Worm (Caenorhabditis elegans) whole organism, mixed stage, embryonic: ENCODE data around the gene M05D6.3.

Experiments
- M03D4.4 ChIP-seq: sonication (generic microtip); optimal IDR thresholded peaks from 2 replicates; lab custom pipeline; 2017; ENCODE audit warnings: mild to moderate bottlenecking, missing genetic modification characterization, missing compliant biosample characterization
- bed-3 ChIP-seq: fragments of 200-800 bp; sonication (Bioruptor generic); optimal IDR thresholded peaks from 3 replicates; lab custom pipeline; 2018; ENCODE audit warnings: mild to moderate bottlenecking, missing genetic modification characterization, moderate library complexity, missing compliant biosample characterization
- blmp-1 ChIP-seq: fragments of 150-350 bp; optimal IDR thresholded peaks from 2 replicates; lab custom pipeline; 2014; ENCODE audit warnings: missing biosample characterization, missing genetic modification characterization
- ceh-39 ChIP-seq: fragments of 150-350 bp; optimal IDR thresholded peaks from 2 replicates; lab custom pipeline; 2014; ENCODE audit warnings: missing biosample characterization, missing genetic modification characterization
- ceh-43 ChIP-seq: fragments of 200-800 bp; sonication (Bioruptor generic); optimal IDR thresholded peaks from 2 replicates; lab custom pipeline; 2018; ENCODE audit warnings: mild to moderate bottlenecking, missing genetic modification characterization, moderate library complexity, missing compliant biosample characterization
- ceh-83 ChIP-seq: fragments of 200-800 bp; sonication (Bioruptor generic); optimal IDR thresholded peaks from 2 replicates; lab custom pipeline; 2018; ENCODE audit warnings: mild to moderate bottlenecking, missing genetic modification characterization, missing compliant biosample characterization
- ces-1 ChIP-seq: fragments of 150-350 bp; optimal IDR thresholded peaks from 2 replicates; lab custom pipeline; 2014; ENCODE audit warnings: missing biosample characterization, missing genetic modification reagents, missing genetic modification characterization
- drap-1 ChIP-seq: fragments of 200-800 bp; sonication (Bioruptor generic); optimal IDR thresholded peaks from 3 replicates; lab custom pipeline; 2018; ENCODE audit warnings: mild to moderate bottlenecking, missing genetic modification characterization, missing compliant biosample characterization
- elt-1 ChIP-seq: sonication (generic microtip); optimal IDR thresholded peaks from 2 replicates; lab custom pipeline; 2017; ENCODE audit warnings: missing genetic modification characterization, mild to moderate bottlenecking, missing compliant biosample characterization, antibody characterized with exemption, moderate library complexity, borderline replicate concordance; ENCODE audit not compliant: insufficient read depth
- elt-3 ChIP-seq: fragments of 150-350 bp; optimal IDR thresholded peaks from 2 replicates; lab custom pipeline; 2014; ENCODE audit warnings: missing biosample characterization, missing genetic modification characterization
- ham-2 ChIP-seq: fragments of 200-800 bp; sonication (Bioruptor generic); optimal IDR thresholded peaks from 2 replicates; lab custom pipeline; 2018; ENCODE audit warnings: mild to moderate bottlenecking, missing genetic modification characterization, missing compliant biosample characterization
- hlh-1 ChIP-seq: fragments of 150-350 bp; optimal IDR thresholded peaks from 2 replicates; lab custom pipeline; 2014; ENCODE audit warnings: missing biosample characterization, missing genetic modification reagents, missing genetic modification characterization
- lin-13 ChIP-seq: fragments of 150-350 bp; optimal IDR thresholded peaks from 2 replicates; lab custom pipeline; 2014; ENCODE audit warnings: missing biosample characterization, missing genetic modification characterization
- lin-32 ChIP-seq: fragments of 200-800 bp; sonication (Bioruptor generic); optimal IDR thresholded peaks from 2 replicates; lab custom pipeline; 2018; ENCODE audit warnings: mild to moderate bottlenecking, missing genetic modification characterization, missing compliant biosample characterization
- lsy-2 ChIP-seq: fragments of 150-350 bp; optimal IDR thresholded peaks from 2 replicates; lab custom pipeline; 2014; ENCODE audit warnings: missing biosample characterization, missing genetic modification characterization
- mep-1 ChIP-seq: fragments of 150-350 bp; optimal IDR thresholded peaks from 2 replicates; lab custom pipeline; 2017; ENCODE audit warnings: missing biosample characterization, missing genetic modification reagents, missing genetic modification characterization, inconsistent platforms
- mls-2 ChIP-seq: sonication (generic microtip); optimal IDR thresholded peaks from 2 replicates; lab custom pipeline; 2016; ENCODE audit warnings: mild to moderate bottlenecking, missing genetic modification characterization, moderate library complexity, missing compliant biosample characterization
- nhr-12 ChIP-seq: fragments of 150-350 bp; optimal IDR thresholded peaks from 2 replicates; lab custom pipeline; 2014; ENCODE audit warnings: missing biosample characterization, missing genetic modification characterization
- nhr-237 ChIP-seq: fragments of 150-350 bp; optimal IDR thresholded peaks from 2 replicates; lab custom pipeline; 2014; ENCODE audit warnings: missing biosample characterization, missing genetic modification characterization
- nhr-28 ChIP-seq: fragments of 150-350 bp; optimal IDR thresholded peaks from 2 replicates; lab custom pipeline; 2014; ENCODE audit warnings: missing biosample characterization, missing genetic modification characterization
- nhr-76 ChIP-seq: sonication (generic microtip); optimal IDR thresholded peaks from 2 replicates; lab custom pipeline; 2017; ENCODE audit warnings: missing biosample characterization, missing genetic modification characterization
- pha-4 ChIP-seq: fragments of 150-350 bp; optimal IDR thresholded peaks from 2 replicates; lab custom pipeline; 2018; ENCODE audit warnings: missing biosample characterization, missing genetic modification reagents, missing genetic modification characterization
- sem-2 ChIP-seq: fragments of 200-800 bp; sonication (Bioruptor generic); optimal IDR thresholded peaks from 2 replicates; lab custom pipeline; 2018; ENCODE audit warnings: mild to moderate bottlenecking, missing genetic modification characterization, missing compliant biosample characterization
- snpc-4 ChIP-seq: fragments of 150-350 bp; optimal IDR thresholded peaks from 2 replicates; lab custom pipeline; 2014; ENCODE audit warnings: missing biosample characterization, missing genetic modification characterization
- sptf-1 ChIP-seq: sonication (generic microtip); optimal IDR thresholded peaks from 2 replicates; lab custom pipeline; 2017; ENCODE audit warnings: mild to moderate bottlenecking, missing genetic modification characterization, moderate library complexity, missing compliant biosample characterization
- tbx-8 ChIP-seq: fragments of 200-800 bp; sonication (Bioruptor generic); optimal IDR thresholded peaks from 2 replicates; lab custom pipeline; 2018; ENCODE audit warnings: mild to moderate bottlenecking, missing genetic modification characterization, moderate library complexity, missing compliant biosample characterization
- unc-120 ChIP-seq: sonication (generic microtip); optimal IDR thresholded peaks from 2 replicates; lab custom pipeline; 2017; ENCODE audit warnings: missing genetic modification characterization, missing compliant biosample characterization; ENCODE audit not compliant: poor library complexity, severe bottlenecking
- unc-39 ChIP-seq: fragments of 150-350 bp; optimal IDR thresholded peaks from 2 replicates; lab custom pipeline; 2014; ENCODE audit warnings: missing biosample characterization, missing genetic modification characterization
- unc-62 ChIP-seq: fragments of 150-350 bp; optimal IDR thresholded peaks from 2 replicates; lab custom pipeline; 2014; ENCODE audit warnings: missing biosample characterization, missing genetic modification reagents, missing genetic modification characterization
- zip-8 ChIP-seq: fragments of 150-350 bp; optimal IDR thresholded peaks from 2 replicates; lab custom pipeline; 2014; ENCODE audit warnings: missing biosample characterization, missing genetic modification characterization
- ztf-11 ChIP-seq: fragments of 150-350 bp; optimal IDR thresholded peaks from 2 replicates; lab custom pipeline; 2014; ENCODE audit warnings: missing biosample characterization, missing genetic modification characterization

Gene M05D6.3

ce11 chrII:8456094-8456493, 19.5 kb upstream of the M05D6.3 start, which contains the start of gene F22B5.6:
Gene F22B5.6, minus strand, starts transcription at chrII:8456194.
- TF ChIP-seq drap-1 (GFP tag; lab: Kevin White, UChicago) (no peak), tbx-8 (GFP tag; lab: Kevin White, UChicago) (no peak), sptf-1 (tag; lab: Kevin White, UChicago) (no peak), sem-2 (GFP tag; lab: Kevin White, UChicago) (no peak)

DNA sequence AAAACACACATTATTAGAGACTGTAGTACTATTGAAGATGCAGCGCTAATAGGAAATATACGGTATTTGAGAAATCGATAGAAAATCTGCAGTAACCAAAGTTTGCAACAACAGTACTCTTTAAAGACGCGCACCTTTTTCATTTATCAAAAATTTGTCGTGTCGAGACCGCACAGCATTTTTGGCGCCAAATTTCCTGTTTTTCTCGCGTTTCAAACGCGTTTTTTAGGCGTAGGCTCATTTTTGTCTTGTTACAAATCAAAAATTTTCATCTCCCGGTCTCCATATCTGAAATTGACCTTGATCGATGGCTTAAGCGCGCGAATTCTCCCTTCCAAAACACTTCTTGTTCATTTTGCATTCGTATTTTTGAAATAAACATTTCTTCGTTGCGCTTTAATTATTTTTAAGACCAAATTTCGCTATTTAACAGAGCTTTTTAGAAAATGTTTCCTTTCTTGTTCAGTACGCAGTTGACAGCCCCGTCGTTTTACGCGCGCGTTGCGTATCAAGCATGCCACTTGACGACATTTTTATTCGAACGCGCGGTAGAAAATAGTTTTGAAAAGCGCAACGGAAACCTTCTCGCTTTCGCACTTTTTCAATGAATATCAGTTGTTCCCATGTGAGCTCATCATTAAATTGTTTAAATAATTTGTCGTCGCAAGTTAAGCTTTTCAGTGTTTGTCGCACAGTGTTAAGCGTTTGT, 18.7 kb upstream of the M05D6.3 start:
- TF ChIP-seq lin-13 (tag; lab: Kevin White, UChicago) (peak; percentile 0), hlh-1 (tag; lab: Kevin White, UChicago) (peak; percentile 1), ces-1 (GFP tag; lab: Kevin White, UChicago) (no peak), snpc-4 (tag; lab: Kevin White, UChicago) (no peak), ham-2 (no peak)
- TF ChIP-seq, all 35 proteins: peak for 2

DNA sequence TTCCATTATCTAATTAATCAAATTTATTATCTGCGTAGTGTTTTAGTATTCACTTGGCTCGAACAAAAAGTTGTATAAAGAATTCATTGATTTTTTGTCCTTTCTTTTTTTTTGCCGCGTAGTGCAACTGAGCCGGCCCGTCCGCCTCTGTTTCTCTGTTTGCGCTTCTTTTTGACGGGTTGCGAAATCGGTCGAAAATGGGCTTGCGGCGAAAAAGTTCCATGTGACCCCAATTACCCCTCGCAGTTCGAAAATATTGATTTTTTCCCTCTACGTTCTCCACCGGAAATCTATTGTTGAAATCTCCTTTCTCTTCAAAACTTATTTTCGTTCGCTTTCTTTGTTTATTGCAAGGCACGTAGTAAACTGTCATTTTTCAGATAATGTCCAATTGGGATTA, 18.1 kb upstream of the M05D6.3 start, which contains the start of gene zyg-9:
Gene zyg-9, plus strand, starts transcription at position 381 of the 400 bp plus-strand sequence.
- TF ChIP-seq nhr-237 (tag; lab: Kevin White, UChicago) (no peak), drap-1 (GFP tag; lab: Kevin White, UChicago) (no peak), snpc-4 (tag; lab: Kevin White, UChicago) (no peak), ham-2 (no peak), lsy-2 (tag; lab: Kevin White, UChicago) (no peak)

DNA sequence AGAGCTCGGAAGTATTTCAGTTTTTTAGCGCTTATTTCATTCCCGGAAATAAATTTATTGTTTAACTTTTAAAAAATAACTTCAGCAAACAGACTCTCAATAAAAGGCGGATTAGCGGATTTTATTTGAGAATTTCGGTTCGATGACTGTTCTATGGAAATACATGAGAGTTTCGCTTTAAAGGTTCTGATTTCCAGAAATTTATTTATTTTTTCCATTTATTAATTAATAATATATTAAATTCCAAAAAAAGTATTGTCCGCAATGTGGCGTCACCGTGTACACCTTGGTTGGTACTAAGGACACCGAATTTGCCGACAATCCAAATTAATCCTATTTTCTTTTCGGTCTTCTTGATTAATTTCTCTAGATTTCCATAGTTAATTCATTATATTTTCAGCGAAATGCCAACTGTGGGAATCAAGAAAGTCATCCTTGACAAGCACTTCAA, 11.1 kb upstream of the M05D6.3 start, which contains the start of gene fars-3:
Gene fars-3, plus strand, starts transcription at position 401 of the 451 bp plus-strand sequence.
- TF ChIP-seq mls-2 (tag; lab: Kevin White, UChicago) (no peak), zip-8 (tag; lab: Kevin White, UChicago) (no peak), unc-39 (tag; lab: Kevin White, UChicago) (no peak), nhr-237 (tag; lab: Kevin White, UChicago) (no peak), elt-3 (tag; lab: Kevin White, UChicago) (no peak), pha-4 (tag; lab: Kevin White, UChicago) (peak; percentile 47), blmp-1 (no peak), M03D4.4 (tag; lab: Kevin White, UChicago) (no peak), ceh-43 (GFP tag; lab: Kevin White, UChicago) (no peak), snpc-4 (tag; lab: Kevin White, UChicago) (no peak), ceh-83 (GFP tag; lab: Kevin White, UChicago) (no peak), nhr-76 (no peak), unc-120 (tag; lab: Kevin White, UChicago) (peak; percentile 93), drap-1 (GFP tag; lab: Kevin White, UChicago) (no peak), ham-2 (no peak), hlh-1 (tag; lab: Kevin White, UChicago) (no peak), ces-1 (GFP tag; lab: Kevin White, UChicago) (peak; percentile 93), ztf-11 (no peak), elt-1 (tag; lab: Kevin White, UChicago) (no peak), bed-3 (GFP tag; lab: Kevin White, UChicago) (no peak), ceh-39 (no peak), lsy-2 (tag; lab: Kevin White, UChicago) (peak; percentile 24), tbx-8 (GFP tag; lab: Kevin White, UChicago) (no peak), nhr-28 (tag; lab: Kevin White, UChicago) (no peak), nhr-12 (tag; lab: Kevin White, UChicago) (no peak), lin-32 (GFP tag; lab: Kevin White, UChicago) (no peak), sptf-1 (tag; lab: Kevin White, UChicago) (no peak), unc-62 (no peak), mep-1 (tag; lab: Kevin White, UChicago) (no peak)

DNA sequence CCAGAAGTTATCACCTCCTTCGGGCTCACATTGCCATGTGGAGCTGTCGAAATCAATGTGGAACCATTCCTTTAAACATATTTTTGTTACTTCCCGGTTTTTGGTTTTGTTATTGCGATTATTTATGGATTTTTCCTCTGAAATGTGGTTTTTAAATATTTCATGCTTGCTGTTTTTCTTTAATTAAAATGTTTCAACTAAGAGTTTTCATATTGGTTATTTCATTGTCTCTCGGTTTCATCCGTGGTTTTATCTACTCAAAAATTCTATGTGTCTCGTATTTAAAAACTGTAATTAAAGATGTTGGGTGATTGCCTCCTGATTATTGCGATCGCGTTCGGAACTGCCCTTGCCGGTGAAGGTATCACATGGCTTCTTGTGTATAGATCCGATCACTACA, 8.7 kb upstream of the M05D6.3 start, which contains the start of gene F22B5.10:
Gene F22B5.10, plus strand, starts transcription at position 301 of the 400 bp plus-strand sequence.
- peak; percentile 32 for TF ChIP-seq ceh-83 (GFP tag; lab: Kevin White, UChicago)
- no peak for TF ChIP-seq nhr-28 (tag; lab: Kevin White, UChicago)
